Worm (Caenorhabditis elegans): ENCODE data around the gene sym-2.

The sym-2 gene

ce11 chrII:9171466-9172187, 16.7 kb downstream of the sym-2 start:
- no peak for TF ChIP-seq ceh-83 (GFP tag; optimal IDR thresholded peaks at IDR 0.05)
- no peak for TF ChIP-seq lin-13 (tag; optimal IDR thresholded peaks at IDR 0.05)
- TF ChIP-seq nhr-2 (tag; optimal IDR thresholded peaks at IDR 0.05), result no peak
- no peak for TF ChIP-seq pha-4 (tag; optimal IDR thresholded peaks at IDR 0.05)
- TF ChIP-seq cnd-1 (tag; optimal IDR thresholded peaks at IDR 0.05), result no peak
- TF ChIP-seq ceh-43 (GFP tag; optimal IDR thresholded peaks at IDR 0.05), result no peak
- no peak for TF ChIP-seq nhr-12 (tag; optimal IDR thresholded peaks at IDR 0.05)
- no peak for TF ChIP-seq nhr-28 (tag; optimal IDR thresholded peaks at IDR 0.05)
- TF ChIP-seq zip-8 (tag; optimal IDR thresholded peaks at IDR 0.05), result no peak
- TF ChIP-seq ces-1 (GFP tag; optimal IDR thresholded peaks at IDR 0.05), result no peak
- no peak for TF ChIP-seq nhr-237 (tag; optimal IDR thresholded peaks at IDR 0.05)
- TF ChIP-seq M03D4.4 (tag; optimal IDR thresholded peaks at IDR 0.05), result no peak
- TF ChIP-seq blmp-1 (tag; optimal IDR thresholded peaks at IDR 0.05), result no peak
- no peak for TF ChIP-seq flh-1 (GFP tag; optimal IDR thresholded peaks at IDR 0.05)
- no peak for TF ChIP-seq nhr-76 (tag; optimal IDR thresholded peaks at IDR 0.05)
- TF ChIP-seq mep-1 (tag; optimal IDR thresholded peaks at IDR 0.05), result no peak
- no peak for TF ChIP-seq mls-2 (tag; optimal IDR thresholded peaks at IDR 0.05)

ce11 chrII:9170851-9171250, 17.4 kb downstream of the sym-2 start:
- TF ChIP-seq mab-5 (tag; optimal IDR thresholded peaks at IDR 0.05) (no peak), snpc-4 (tag; optimal IDR thresholded peaks at IDR 0.05) (no peak)

DNA sequence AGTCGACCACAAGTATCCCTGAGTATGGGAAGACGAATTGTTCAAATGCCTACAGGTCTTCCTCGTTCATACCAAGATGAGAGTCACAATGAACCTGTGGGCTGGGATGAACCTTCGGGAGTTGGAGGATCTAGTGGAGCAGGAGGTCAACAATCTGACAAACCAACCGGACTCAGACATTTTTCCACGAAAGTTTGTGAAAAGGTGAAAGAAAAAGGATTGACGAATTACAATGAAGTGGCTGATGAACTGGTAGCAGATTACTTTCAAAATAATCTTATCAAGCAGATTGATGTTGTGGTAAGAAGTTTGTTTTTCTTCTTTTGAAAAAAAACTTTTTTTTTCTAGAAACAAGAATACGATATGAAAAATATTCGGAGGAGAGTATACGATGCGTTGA, 18.2 kb downstream of the sym-2 start:
- TF ChIP-seq mls-2 (tag; optimal IDR thresholded peaks at IDR 0.05) (no peak), sem-2 (GFP tag; optimal IDR thresholded peaks at IDR 0.05) (no peak), blmp-1 (tag; optimal IDR thresholded peaks at IDR 0.05) (no peak), sptf-1 (tag; optimal IDR thresholded peaks at IDR 0.05) (no peak), ceh-43 (GFP tag; optimal IDR thresholded peaks at IDR 0.05) (no peak), unc-120 (tag; optimal IDR thresholded peaks at IDR 0.05; ENCODE audit: poor library complexity, severe bottlenecking) (no peak), ztf-11 (tag; optimal IDR thresholded peaks at IDR 0.05) (no peak), ham-2 (GFP tag; optimal IDR thresholded peaks at IDR 0.05) (no peak), lin-32 (GFP tag; optimal IDR thresholded peaks at IDR 0.05) (no peak), ces-1 (GFP tag; optimal IDR thresholded peaks at IDR 0.05) (no peak), flh-1 (GFP tag; optimal IDR thresholded peaks at IDR 0.05) (no peak), unc-62 (GFP tag; optimal IDR thresholded peaks at IDR 0.05) (no peak), cnd-1 (tag; optimal IDR thresholded peaks at IDR 0.05) (no peak), mep-1 (tag; optimal IDR thresholded peaks at IDR 0.05) (no peak), lsy-2 (tag; optimal IDR thresholded peaks at IDR 0.05) (no peak), snpc-4 (tag; optimal IDR thresholded peaks at IDR 0.05) (no peak)

- TF ChIP-seq ceh-43 (GFP tag; optimal IDR thresholded peaks at IDR 0.05), result no peak
- TF ChIP-seq nhr-2 (tag; optimal IDR thresholded peaks at IDR 0.05), result no peak
- peak; percentile 71 for TF ChIP-seq mep-1 (tag; optimal IDR thresholded peaks at IDR 0.05)
- TF ChIP-seq lsy-2 (tag; optimal IDR thresholded peaks at IDR 0.05), result peak; percentile 24
- TF ChIP-seq unc-62 (GFP tag; optimal IDR thresholded peaks at IDR 0.05), result no peak
- no peak for TF ChIP-seq flh-1 (GFP tag; optimal IDR thresholded peaks at IDR 0.05)
- no peak for TF ChIP-seq bed-3 (GFP tag; optimal IDR thresholded peaks at IDR 0.05)
- no peak for TF ChIP-seq M03D4.4 (tag; optimal IDR thresholded peaks at IDR 0.05)
Measured at ce11 chrII:9169450-9169960, 18.8 kb downstream of the sym-2 start, which contains the start of gene dpl-1. Gene dpl-1 (plus strand): TSS chrII:9169910.

DNA sequence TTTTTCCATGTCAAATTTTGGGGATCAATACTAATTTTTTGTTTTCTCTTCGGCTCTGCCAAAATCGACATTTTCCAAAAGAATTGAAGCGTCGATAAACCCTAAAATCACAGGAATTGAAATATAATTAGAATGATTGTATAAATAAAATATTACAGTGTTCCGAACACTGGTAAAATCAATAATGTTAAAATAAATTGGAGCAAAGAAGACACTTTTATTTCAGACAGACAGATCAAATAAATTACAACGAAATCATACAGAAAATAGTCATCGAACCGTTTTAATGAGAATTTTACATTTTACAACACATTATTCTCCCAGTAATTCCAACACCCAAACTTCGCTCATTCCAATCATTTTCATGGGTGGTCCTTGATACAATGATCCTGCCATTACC, 20.6 kb downstream of the sym-2 start, which contains the start of gene T23G7.3:
TSS of gene T23G7.3 (minus strand) at position 101 of the 400 bp plus-strand sequence.
- TF ChIP-seq tbx-8 (GFP tag; optimal IDR thresholded peaks at IDR 0.05) (no peak), zip-8 (tag; optimal IDR thresholded peaks at IDR 0.05) (no peak), nhr-28 (tag; optimal IDR thresholded peaks at IDR 0.05) (no peak), elt-3 (tag; optimal IDR thresholded peaks at IDR 0.05) (no peak), sem-2 (GFP tag; optimal IDR thresholded peaks at IDR 0.05) (no peak), snpc-4 (tag; optimal IDR thresholded peaks at IDR 0.05) (no peak)

Measured in whole organism, mixed stage, embryonic.